Worm (Caenorhabditis elegans) whole organism, L3 larva: Measurements from ENCODE around the gene camt-1.

Experiments
- ZK546.5 ChIP-seq: sonication (generic microtip); optimal IDR thresholded peaks from 2 replicates; lab custom pipeline; 2017; ENCODE audit warnings: missing biosample characterization, missing genetic modification characterization
- aly-2 ChIP-seq: fragments of 150-350 bp; optimal IDR thresholded peaks from 2 replicates; lab custom pipeline; 2014; ENCODE audit warnings: missing biosample characterization, missing genetic modification characterization
- ama-1 ChIP-seq: fragments of 150-350 bp; optimal IDR thresholded peaks from 2 replicates; lab custom pipeline; 2018
- ceh-16 ChIP-seq: sonication (generic microtip); optimal IDR thresholded peaks from 2 replicates; lab custom pipeline; 2017; ENCODE audit warnings: missing biosample characterization, missing genetic modification characterization
- ceh-28 ChIP-seq: fragments of 150-350 bp; optimal IDR thresholded peaks from 2 replicates; lab custom pipeline; 2014; ENCODE audit warnings: missing biosample characterization, missing genetic modification reagents, missing genetic modification characterization
- ceh-82 ChIP-seq: fragments of 150-350 bp; optimal IDR thresholded peaks from 2 replicates; lab custom pipeline; 2014; ENCODE audit warnings: missing biosample characterization, missing genetic modification characterization
- ceh-9 ChIP-seq: sonication (generic microtip); optimal IDR thresholded peaks from 2 replicates; lab custom pipeline; 2018; ENCODE audit warnings: missing biosample characterization, missing genetic modification characterization
- egl-5 ChIP-seq: fragments of 150-350 bp; optimal IDR thresholded peaks from 2 replicates; lab custom pipeline; 2017; ENCODE audit warnings: missing biosample characterization, missing genetic modification reagents, missing genetic modification characterization, inconsistent platforms
- elt-1 ChIP-seq: fragments of 150-350 bp; optimal IDR thresholded peaks from 2 replicates; lab custom pipeline; 2014; ENCODE audit warnings: missing biosample characterization, missing genetic modification characterization
- elt-2 ChIP-seq: sonication (generic microtip); optimal IDR thresholded peaks from 2 replicates; lab custom pipeline; 2016; ENCODE audit warnings: missing genetic modification reagents, mild to moderate bottlenecking, missing genetic modification characterization, missing compliant biosample characterization
- elt-3 ChIP-seq, 3 experiments: fragments of 150-350 bp in 1 of 3; sonication (generic microtip) in 2 of 3; optimal IDR thresholded peaks; 2 replicates in 2 of 3; 4 replicates in 1 of 3; lab custom pipeline; 2014 to 2017; ENCODE audit warnings: missing biosample characterization in 3 of 3, missing genetic modification characterization in 3 of 3
- fkh-10 ChIP-seq: sonication (generic microtip); optimal IDR thresholded peaks from 2 replicates; lab custom pipeline; 2017; ENCODE audit warnings: missing biosample characterization, missing genetic modification reagents, missing genetic modification characterization
- fkh-2 ChIP-seq: fragments of 150-350 bp; optimal IDR thresholded peaks from 2 replicates; lab custom pipeline; 2014; ENCODE audit warnings: missing biosample characterization, missing genetic modification reagents, missing genetic modification characterization
- fos-1 ChIP-seq: fragments of 150-350 bp; optimal IDR thresholded peaks from 2 replicates; lab custom pipeline; 2014; ENCODE audit warnings: missing biosample characterization, missing genetic modification characterization
- hmg-11 ChIP-seq: sonication (generic microtip); optimal IDR thresholded peaks from 2 replicates; lab custom pipeline; 2016; ENCODE audit warnings: missing genetic modification characterization, missing compliant biosample characterization
- jun-1 ChIP-seq: fragments of 150-350 bp; optimal IDR thresholded peaks from 2 replicates; lab custom pipeline; 2014; ENCODE audit warnings: missing biosample characterization, missing genetic modification reagents, missing genetic modification characterization
- lin-15B ChIP-seq: fragments of 150-350 bp; optimal IDR thresholded peaks from 2 replicates; lab custom pipeline; 2014; ENCODE audit warnings: missing biosample characterization, missing genetic modification characterization
- lin-39 ChIP-seq: fragments of 150-350 bp; optimal IDR thresholded peaks from 2 replicates; lab custom pipeline; 2018; ENCODE audit warnings: missing biosample characterization, missing genetic modification reagents, missing genetic modification characterization
- mdl-1 ChIP-seq: fragments of 150-350 bp; optimal IDR thresholded peaks from 2 replicates; lab custom pipeline; 2014; ENCODE audit warnings: missing biosample characterization, missing genetic modification characterization
- nfya-1 ChIP-seq: sonication (generic microtip); optimal IDR thresholded peaks from 2 replicates; lab custom pipeline; 2017; ENCODE audit warnings: missing genetic modification characterization, mild to moderate bottlenecking, missing compliant biosample characterization, antibody characterized with exemption, moderate library complexity; ENCODE audit not compliant: insufficient read depth
- nhr-11 ChIP-seq: fragments of 150-350 bp; optimal IDR thresholded peaks from 2 replicates; lab custom pipeline; 2014; ENCODE audit warnings: missing biosample characterization, missing genetic modification characterization
- nhr-23 ChIP-seq: fragments of 150-350 bp; optimal IDR thresholded peaks from 2 replicates; lab custom pipeline; 2014; ENCODE audit warnings: missing biosample characterization, missing genetic modification reagents, missing genetic modification characterization
- nhr-67 ChIP-seq: fragments of 150-350 bp; optimal IDR thresholded peaks from 2 replicates; lab custom pipeline; 2014; ENCODE audit warnings: missing biosample characterization, missing genetic modification characterization
- nhr-77 ChIP-seq: fragments of 150-350 bp; optimal IDR thresholded peaks from 2 replicates; lab custom pipeline; 2014; ENCODE audit warnings: missing biosample characterization, missing genetic modification characterization
- pha-4 ChIP-seq: fragments of 150-350 bp; optimal IDR thresholded peaks from 2 replicates; lab custom pipeline; 2014; ENCODE audit warnings: missing biosample characterization, missing genetic modification reagents, missing genetic modification characterization
- pqm-1 ChIP-seq: fragments of 150-350 bp; optimal IDR thresholded peaks from 2 replicates; lab custom pipeline; 2017; ENCODE audit warnings: missing biosample characterization, missing genetic modification characterization, inconsistent platforms
- sea-2 ChIP-seq: fragments of 150-350 bp; sonication (generic microtip); optimal IDR thresholded peaks from 4 replicates; lab custom pipeline; 2014; ENCODE audit warnings: missing biosample characterization, missing genetic modification reagents, missing genetic modification characterization
- snpc-4 ChIP-seq: fragments of 150-350 bp; optimal IDR thresholded peaks from 2 replicates; lab custom pipeline; 2014; ENCODE audit warnings: missing biosample characterization, missing genetic modification characterization
- tbx-2 ChIP-seq: sonication (generic microtip); optimal IDR thresholded peaks from 2 replicates; lab custom pipeline; 2016; ENCODE audit warnings: mild to moderate bottlenecking, missing genetic modification characterization, missing compliant biosample characterization
- unc-62 ChIP-seq: fragments of 150-350 bp; sonication (generic microtip); optimal IDR thresholded peaks from 4 replicates; lab custom pipeline; 2014; ENCODE audit warnings: missing biosample characterization, missing genetic modification reagents, missing genetic modification characterization

camt-1 gene

ce11 chrII:4510684-4511083 is 5.7 kb upstream of the camt-1 start:
- no peak for TF ChIP-seq ZK546.5 (tag; lab: Kevin White, UChicago)
- peak; percentile 7 for TF ChIP-seq nhr-23 (tag; lab: Kevin White, UChicago)

DNA sequence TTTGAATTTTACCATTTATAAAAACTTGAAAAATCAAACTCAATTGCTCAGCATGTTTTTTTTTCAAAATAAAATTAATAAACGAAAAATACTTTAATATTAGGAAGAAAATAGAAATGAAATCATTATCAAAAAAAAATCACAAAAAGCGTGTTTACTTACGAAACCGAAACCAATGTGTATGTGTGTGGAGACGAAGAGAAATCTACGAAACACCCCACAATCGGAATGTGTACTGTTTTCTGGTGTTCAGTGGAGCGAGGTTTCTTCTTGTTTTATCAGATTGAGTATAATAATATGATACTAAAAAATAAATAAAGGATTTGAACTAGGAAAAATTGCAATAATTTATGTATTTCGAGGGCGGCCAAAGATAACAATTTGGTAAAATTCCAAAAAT is 2.7 kb upstream of the camt-1 start:
- peak; percentile 94 for TF ChIP-seq pha-4 (tag; lab: Kevin White, UChicago)
- TF ChIP-seq elt-2, result peak; percentile 60
- TF ChIP-seq nfya-1, result peak; percentile 12
- no peak for TF ChIP-seq elt-3 (tag; optimal IDR thresholded peaks at IDR 0.05; lab: Kevin White, UChicago)
- peak; percentile 63 for TF ChIP-seq pqm-1 (tag; lab: Kevin White, UChicago)
- TF ChIP-seq elt-1 (tag; lab: Kevin White, UChicago), result no peak

ce11 chrII:4506552-4507291 is 1.8 kb upstream of the camt-1 start:
- TF ChIP-seq jun-1 (tag; lab: Kevin White, UChicago) (peak; percentile 28), fkh-10 (GFP tag; lab: Kevin White, UChicago) (peak; percentile 39), ama-1 (lab: Kevin White, UChicago) (peak; percentile 19), snpc-4 (tag; lab: Kevin White, UChicago) (peak; percentile 34), nfya-1 (peak; percentile 93), ceh-9 (tag; lab: Kevin White, UChicago) (no peak), lin-39 (tag; lab: Kevin White, UChicago) (peak; percentile 46), mdl-1 (tag; lab: Kevin White, UChicago) (peak; percentile 22), unc-62 (peak; percentile 11), ZK546.5 (tag; lab: Kevin White, UChicago) (no peak), sea-2 (no peak), hmg-11 (tag; lab: Kevin White, UChicago) (peak; percentile 86), pha-4 (tag; lab: Kevin White, UChicago) (peak; percentile 77), elt-2 (peak; percentile 56), aly-2 (tag; lab: Kevin White, UChicago) (no peak), lin-15B (tag; lab: Kevin White, UChicago) (peak; percentile 35), nhr-11 (tag; lab: Kevin White, UChicago) (peak; percentile 22), tbx-2 (tag; lab: Kevin White, UChicago) (no peak), pqm-1 (tag; lab: Kevin White, UChicago) (peak; percentile 40), fos-1 (no peak)

DNA sequence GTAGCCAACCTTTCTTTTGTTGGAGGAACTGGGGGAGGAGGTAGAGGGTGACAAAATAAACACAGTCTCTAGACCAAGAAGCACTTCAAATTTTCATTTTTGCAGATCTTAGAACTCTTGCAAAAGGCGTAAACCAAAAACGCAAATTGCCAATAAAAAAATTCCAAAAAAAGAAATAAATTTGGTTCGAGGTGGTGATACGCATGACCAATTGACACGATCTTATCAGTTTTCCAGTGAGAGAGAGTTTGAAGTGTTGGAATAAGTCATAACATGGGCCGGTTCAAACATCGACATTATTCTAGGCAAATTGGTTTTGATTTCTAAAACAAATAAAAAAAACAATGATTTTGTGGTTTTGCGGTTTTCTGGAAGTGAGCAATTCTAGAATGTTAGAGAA is 9.1 kb downstream of the camt-1 start:
- TF ChIP-seq fkh-2 (tag; lab: Kevin White, UChicago) (no peak), fos-1 (no peak), ceh-82 (tag; lab: Kevin White, UChicago) (no peak), elt-1 (tag; lab: Kevin White, UChicago) (no peak), elt-2 (peak; percentile 59), ama-1 (lab: Kevin White, UChicago) (no peak)

DNA sequence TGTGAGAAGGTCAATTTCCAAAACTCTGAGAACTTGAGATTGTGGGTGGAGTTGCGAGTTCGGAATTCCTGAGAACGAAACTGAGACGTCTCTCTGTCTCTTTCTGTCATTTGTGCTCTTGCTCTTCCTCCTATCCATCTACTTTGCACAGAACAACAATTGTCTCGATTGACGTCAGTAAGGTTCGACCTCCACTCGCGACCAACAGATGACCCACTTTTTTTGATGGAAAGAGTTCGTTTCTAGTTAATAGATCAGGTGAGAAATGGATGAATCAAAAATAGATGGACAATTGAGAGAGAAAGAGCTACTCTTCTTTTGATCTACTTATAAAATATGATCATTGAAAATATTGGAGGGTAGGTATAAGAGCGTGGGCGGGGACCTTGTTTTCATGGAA is 10.4 kb downstream of the camt-1 start:
- peak; percentile 19 for TF ChIP-seq nfya-1
- peak; percentile 31 for TF ChIP-seq lin-39 (tag; lab: Kevin White, UChicago)
- TF ChIP-seq nhr-67, result no peak

- TF ChIP-seq egl-5 (no peak), unc-62 (no peak), pqm-1 (tag; lab: Kevin White, UChicago) (no peak), ceh-16 (tag; lab: Kevin White, UChicago) (no peak), elt-2 (no peak), hmg-11 (tag; lab: Kevin White, UChicago) (no peak), ceh-28 (tag; lab: Kevin White, UChicago) (no peak), fkh-10 (GFP tag; lab: Kevin White, UChicago) (no peak), lin-15B (tag; lab: Kevin White, UChicago) (no peak), nhr-77 (no peak), fos-1 (no peak), pha-4 (tag; lab: Kevin White, UChicago) (no peak)
Measured at ce11 chrII:4490729-4491128, 14.2 kb downstream of the camt-1 start, which contains the start of gene T05C1.5. Gene T05C1.5, minus strand, starts transcription at chrII:4490829.
